Worm (Caenorhabditis elegans) whole organism, young adult: ENCODE measurements around the gene dpy-20.

Source experiments
- B0035.1 ChIP-seq: sonication (generic microtip); optimal IDR thresholded peaks from 2 replicates; lab custom pipeline; 2016; ENCODE audit warnings: missing genetic modification characterization, mild to moderate bottlenecking, missing compliant biosample characterization, missing genotype, missing genetic modification reagents
- C06A6.2 ChIP-seq: fragments of 200-800 bp; sonication (Bioruptor generic); conservative IDR thresholded peaks from 2 replicates; pipeline ENCODE4 v1.3.6; 2022; ENCODE audit warnings: missing genetic modification characterization, missing compliant biosample characterization
- D2030.7 ChIP-seq: fragments of 200-800 bp; sonication (Bioruptor generic); IDR thresholded peaks from 2 replicates; pipeline ENCODE4 v1.3.6; 2022; ENCODE audit warnings: missing genetic modification reagents, missing genetic modification characterization, missing compliant biosample characterization
- F23B12.7 ChIP-seq: sonication (generic microtip); optimal IDR thresholded peaks from 2 replicates; lab custom pipeline; 2017; ENCODE audit warnings: missing genetic modification characterization, mild to moderate bottlenecking, missing compliant biosample characterization, antibody characterized with exemption, moderate library complexity; ENCODE audit not compliant: insufficient read depth
- F33H1.4 ChIP-seq: fragments of 200-800 bp; sonication (Bioruptor generic); IDR thresholded peaks from 2 replicates; pipeline ENCODE4 v1.3.6; 2022; ENCODE audit warnings: missing genetic modification reagents, missing genetic modification characterization, missing compliant biosample characterization
- F52B5.7 ChIP-seq: sonication (generic microtip); optimal IDR thresholded peaks from 2 replicates; lab custom pipeline; 2016; ENCODE audit warnings: mild to moderate bottlenecking, missing genetic modification characterization, missing compliant biosample characterization
- K12H6.12 ChIP-seq: fragments of 200-800 bp; sonication (Bioruptor generic); optimal IDR thresholded peaks from 2 replicates; lab custom pipeline; 2018; ENCODE audit warnings: mild to moderate bottlenecking, missing genetic modification characterization, missing compliant biosample characterization
- T07F8.4 ChIP-seq: sonication (generic microtip); optimal IDR thresholded peaks from 2 replicates; lab custom pipeline; 2016; ENCODE audit warnings: mild to moderate bottlenecking, missing genetic modification characterization, moderate library complexity, missing compliant biosample characterization
- Y56A3A.18 ChIP-seq: fragments of 200-800 bp; sonication (Bioruptor generic); IDR thresholded peaks from 2 replicates; pipeline ENCODE4 v1.3.6; 2022; ENCODE audit warnings: missing genetic modification reagents, missing genetic modification characterization, missing compliant biosample characterization
- Y67H2A.10 ChIP-seq: fragments of 200-800 bp; sonication (Bioruptor generic); conservative IDR thresholded peaks from 2 replicates; pipeline ENCODE4 v1.3.6; 2022; ENCODE audit warnings: missing genetic modification reagents, missing genetic modification characterization, missing compliant biosample characterization
- Y79H2A.3 ChIP-seq: fragments of 200-800 bp; sonication (Bioruptor generic); conservative IDR thresholded peaks from 2 replicates; pipeline ENCODE4 v1.3.6; 2022; ENCODE audit warnings: missing genetic modification reagents, missing genetic modification characterization, missing compliant biosample characterization
- ama-1 ChIP-seq, 3 experiments: fragments of 150-350 bp in 1 of 3; sonication (generic microtip) in 2 of 3; optimal IDR thresholded peaks; 2 replicates each; lab custom pipeline; 2014 to 2018; ENCODE audit warnings: missing biosample characterization in 2 of 3, missing genetic modification characterization in 2 of 3, missing genetic modification reagents in 2 of 3
- aptf-2 ChIP-seq: fragments of 200-800 bp; sonication (Bioruptor generic); conservative IDR thresholded peaks from 2 replicates; pipeline ENCODE4 v1.3.6; 2022; ENCODE audit warnings: missing genetic modification reagents, missing genetic modification characterization, missing compliant biosample characterization
- atf-7 ChIP-seq: sonication (generic microtip); optimal IDR thresholded peaks from 2 replicates; lab custom pipeline; 2017; ENCODE audit warnings: mild to moderate bottlenecking, missing genetic modification characterization, missing compliant biosample characterization
- cebp-1 ChIP-seq, 2 experiments: fragments of 200-800 bp in 1 of 2; sonication (Bioruptor generic) in 1 of 2; sonication (generic microtip) in 1 of 2; IDR thresholded peaks in 1 of 2; optimal IDR thresholded peaks in 1 of 2; 2 replicates each; pipeline versions ENCODE4 v1.3.6 to Lab custom; 2017 to 2022; ENCODE audit warnings: missing compliant biosample characterization in 2 of 2, missing genetic modification characterization in 2 of 2, mild to moderate bottlenecking in 1 of 2, missing genetic modification reagents in 1 of 2, moderate library complexity in 1 of 2
- ceh-27 ChIP-seq: fragments of 200-800 bp; sonication (Bioruptor generic); optimal IDR thresholded peaks from 2 replicates; lab custom pipeline; 2018; ENCODE audit warnings: mild to moderate bottlenecking, missing genetic modification characterization, moderate library complexity, missing compliant biosample characterization
- ceh-40 ChIP-seq: fragments of 200-800 bp; sonication (Bioruptor generic); IDR thresholded peaks from 2 replicates; pipeline ENCODE4 v1.3.6; 2022; ENCODE audit warnings: missing genetic modification characterization, missing compliant biosample characterization
- ceh-58 ChIP-seq: fragments of 200-800 bp; sonication (Bioruptor generic); IDR thresholded peaks from 2 replicates; pipeline ENCODE4 v1.3.6; 2022; ENCODE audit warnings: missing genetic modification characterization, missing compliant biosample characterization
- ceh-91 ChIP-seq: fragments of 200-800 bp; sonication (Bioruptor generic); IDR thresholded peaks from 2 replicates; pipeline ENCODE4 v1.3.6; 2022; ENCODE audit warnings: missing genetic modification reagents, missing genetic modification characterization, missing compliant biosample characterization
- die-1 ChIP-seq: sonication (generic microtip); optimal IDR thresholded peaks from 2 replicates; lab custom pipeline; 2016; ENCODE audit warnings: missing genotype, mild to moderate bottlenecking, missing genetic modification characterization, missing compliant biosample characterization
- dox-1 ChIP-seq: fragments of 200-800 bp; sonication (Bioruptor generic); IDR thresholded peaks from 2 replicates; pipeline ENCODE4 v1.3.6; 2022; ENCODE audit warnings: missing genetic modification reagents, missing genetic modification characterization, missing compliant biosample characterization
- efl-1 ChIP-seq: fragments of 150-350 bp; optimal IDR thresholded peaks from 2 replicates; lab custom pipeline; 2014; ENCODE audit warnings: missing biosample characterization, missing genetic modification reagents, missing genetic modification characterization
- egrh-3 ChIP-seq: fragments of 200-800 bp; sonication (Bioruptor generic); IDR thresholded peaks from 2 replicates; pipeline ENCODE4 v1.3.6; 2022; ENCODE audit warnings: missing genetic modification reagents, missing genetic modification characterization, missing compliant biosample characterization
- fkh-3 ChIP-seq: sonication (generic microtip); optimal IDR thresholded peaks from 2 replicates; lab custom pipeline; 2016; ENCODE audit warnings: mild to moderate bottlenecking, missing genetic modification characterization, missing compliant biosample characterization
- gei-17 ChIP-seq: fragments of 200-800 bp; sonication (Bioruptor generic); optimal IDR thresholded peaks from 2 replicates; lab custom pipeline; 2018; ENCODE audit warnings: mild to moderate bottlenecking, missing genetic modification characterization, missing compliant biosample characterization
- him-1 ChIP-seq: sonication (generic microtip); optimal IDR thresholded peaks from 2 replicates; lab custom pipeline; 2016; ENCODE audit warnings: missing genotype, missing genetic modification reagents, missing genetic modification characterization, missing compliant biosample characterization
- hlh-12 ChIP-seq: sonication (generic microtip); optimal IDR thresholded peaks from 2 replicates; lab custom pipeline; 2016; ENCODE audit warnings: missing genetic modification characterization, missing compliant biosample characterization
- hlh-26 ChIP-seq: fragments of 200-800 bp; sonication (Bioruptor generic); conservative IDR thresholded peaks from 2 replicates; pipeline ENCODE4 v1.3.6; 2022; ENCODE audit warnings: missing genetic modification reagents, missing genetic modification characterization, missing compliant biosample characterization
- hmg-20 ChIP-seq: fragments of 200-800 bp; sonication (Bioruptor generic); IDR thresholded peaks from 2 replicates; pipeline ENCODE4 v1.3.6; 2022; ENCODE audit warnings: missing genetic modification reagents, missing genetic modification characterization, missing compliant biosample characterization
- hrde-1 ChIP-seq: sonication (generic microtip); optimal IDR thresholded peaks from 2 replicates; lab custom pipeline; 2016; ENCODE audit warnings: missing genetic modification characterization, mild to moderate bottlenecking, missing compliant biosample characterization, moderate library complexity, missing genotype, missing genetic modification reagents, borderline replicate concordance
- let-607 ChIP-seq, 2 experiments: fragments of 200-800 bp in 1 of 2; sonication (Bioruptor generic) in 1 of 2; sonication (generic microtip) in 1 of 2; optimal IDR thresholded peaks; 2 replicates each; lab custom pipeline; 2016 to 2018; ENCODE audit warnings: mild to moderate bottlenecking in 2 of 2, missing compliant biosample characterization in 2 of 2, missing genetic modification characterization in 2 of 2, moderate library complexity in 2 of 2, missing genotype in 1 of 2
- lin-26 ChIP-seq: fragments of 200-800 bp; sonication (Bioruptor generic); IDR thresholded peaks from 2 replicates; pipeline ENCODE4 v1.3.6; 2022; ENCODE audit warnings: missing genetic modification reagents, missing genetic modification characterization, missing compliant biosample characterization
- lin-40 ChIP-seq: sonication (generic microtip); optimal IDR thresholded peaks from 2 replicates; lab custom pipeline; 2016; ENCODE audit warnings: missing genetic modification characterization, mild to moderate bottlenecking, missing compliant biosample characterization, missing genotype, missing genetic modification reagents
- lin-54 ChIP-seq: fragments of 200-800 bp; sonication (Bioruptor generic); optimal IDR thresholded peaks from 2 replicates; lab custom pipeline; 2018; ENCODE audit warnings: mild to moderate bottlenecking, missing genetic modification characterization, missing compliant biosample characterization
- lsl-1 ChIP-seq: fragments of 200-800 bp; sonication (Bioruptor generic); optimal IDR thresholded peaks from 2 replicates; lab custom pipeline; 2018; ENCODE audit warnings: mild to moderate bottlenecking, missing genetic modification characterization, moderate library complexity, missing compliant biosample characterization
- madf-6 ChIP-seq: fragments of 200-800 bp; sonication (Bioruptor generic); IDR thresholded peaks from 2 replicates; pipeline ENCODE4 v1.3.6; 2022; ENCODE audit warnings: missing genetic modification reagents, missing genetic modification characterization, missing compliant biosample characterization
- nfya-1 ChIP-seq: sonication (generic microtip); optimal IDR thresholded peaks from 2 replicates; lab custom pipeline; 2017; ENCODE audit warnings: antibody characterized with exemption, missing compliant biosample characterization, missing genetic modification characterization, borderline replicate concordance; ENCODE audit not compliant: insufficient read depth
- nhr-120 ChIP-seq: fragments of 200-800 bp; sonication (Bioruptor generic); IDR thresholded peaks from 2 replicates; pipeline ENCODE4 v1.3.6; 2022; ENCODE audit warnings: missing genetic modification characterization, missing compliant biosample characterization
- sptf-2 ChIP-seq: fragments of 200-800 bp; sonication (Bioruptor generic); optimal IDR thresholded peaks from 2 replicates; lab custom pipeline; 2018; ENCODE audit warnings: mild to moderate bottlenecking, missing genetic modification characterization, missing compliant biosample characterization
- tbp1 ChIP-seq: fragments of 200-800 bp; sonication (Bioruptor generic); optimal IDR thresholded peaks from 2 replicates; lab custom pipeline; 2018; ENCODE audit warnings: mild to moderate bottlenecking, missing genetic modification characterization, missing compliant biosample characterization
- tlf-1 ChIP-seq: fragments of 200-800 bp; sonication (Bioruptor generic); optimal IDR thresholded peaks from 2 replicates; lab custom pipeline; 2018; ENCODE audit warnings: mild to moderate bottlenecking, missing genetic modification characterization, missing compliant biosample characterization
- ztf-18 ChIP-seq: sonication (generic microtip); optimal IDR thresholded peaks from 2 replicates; lab custom pipeline; 2016; ENCODE audit warnings: missing genotype, mild to moderate bottlenecking, missing genetic modification characterization, missing compliant biosample characterization
- ztf-22 ChIP-seq: fragments of 200-800 bp; sonication (Bioruptor generic); optimal IDR thresholded peaks from 2 replicates; lab custom pipeline; 2018; ENCODE audit warnings: mild to moderate bottlenecking, missing genetic modification characterization, moderate library complexity, missing compliant biosample characterization
- ztf-28 ChIP-seq: fragments of 200-800 bp; sonication (Bioruptor generic); IDR thresholded peaks from 2 replicates; pipeline ENCODE4 v1.3.6; 2022; ENCODE audit warnings: missing genetic modification reagents, missing genetic modification characterization, missing compliant biosample characterization
- ztf-3 ChIP-seq: fragments of 200-800 bp; sonication (Bioruptor generic); optimal IDR thresholded peaks from 2 replicates; lab custom pipeline; 2018; ENCODE audit warnings: mild to moderate bottlenecking, missing genetic modification characterization, missing compliant biosample characterization

The dpy-20 gene

DNA sequence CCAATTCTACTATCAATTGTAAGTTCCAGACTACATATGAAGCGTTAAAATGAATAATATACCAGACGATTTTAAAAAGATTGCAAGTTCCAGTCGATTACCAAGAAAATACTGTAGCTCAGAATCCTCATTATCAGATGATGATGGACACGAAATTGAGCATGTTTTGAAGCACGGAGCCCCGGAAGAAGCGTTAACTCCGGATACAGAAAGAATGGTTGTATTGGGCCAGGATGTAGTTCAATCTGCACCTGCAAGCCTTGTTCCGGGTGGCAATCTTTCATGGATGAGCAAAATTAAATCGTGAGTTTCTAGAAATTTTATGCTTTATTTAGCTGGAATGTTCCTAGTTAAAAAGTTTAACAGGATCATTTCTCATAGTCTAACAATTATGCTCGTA is 32.7 kb downstream of the dpy-20 start, which contains the start of gene atg-4.2:
Gene atg-4.2, plus strand, starts transcription at position 24 of the 400 bp plus-strand sequence.
- TF ChIP-seq fkh-3 (tag; lab: Kevin White, UChicago) = no peak
- TF ChIP-seq ztf-22 = no peak
- no peak for TF ChIP-seq sptf-2 (GFP tag; lab: Kevin White, UChicago)
- TF ChIP-seq Y67H2A.10 = no peak
- no peak for TF ChIP-seq hlh-12
- no peak for TF ChIP-seq gei-17
- no peak for TF ChIP-seq D2030.7 (GFP tag; lab: Robert Waterston, UW)
- TF ChIP-seq lsl-1 (GFP tag; lab: Kevin White, UChicago) = no peak
- TF ChIP-seq nfya-1 = no peak
- no peak for TF ChIP-seq hmg-20 (GFP tag; lab: Robert Waterston, UW)
- TF ChIP-seq ceh-40 (GFP tag; lab: Robert Waterston, UW) = no peak
- TF ChIP-seq let-607 (tag; optimal IDR thresholded peaks at IDR 0.05; lab: Kevin White, UChicago) = no peak
- TF ChIP-seq hlh-26 (GFP tag; lab: Robert Waterston, UW) = no peak
- no peak for TF ChIP-seq T07F8.4 (tag; lab: Kevin White, UChicago)

DNA sequence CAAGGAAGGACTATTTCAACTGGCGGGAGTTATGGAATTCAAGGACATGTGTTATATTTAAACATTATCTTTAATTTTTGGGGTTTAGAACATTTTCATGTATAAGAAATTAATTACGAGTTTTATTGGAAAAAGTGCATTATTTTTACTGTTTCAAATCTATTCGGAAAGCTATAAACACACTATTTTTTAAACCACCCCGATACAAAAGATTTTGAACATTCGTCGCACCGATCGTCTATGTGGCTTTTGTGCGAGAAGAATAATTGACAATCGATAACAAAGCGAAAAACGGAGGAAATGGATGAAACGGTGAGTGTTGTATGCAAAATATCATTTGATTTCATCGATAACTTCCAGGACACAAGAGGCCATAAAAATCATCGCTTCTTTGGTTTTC is 35.6 kb downstream of the dpy-20 start, which contains the start of gene ZK809.9:
Gene ZK809.9, plus strand, starts transcription at position 301 of the 400 bp plus-strand sequence.
- no peak for TF ChIP-seq ceh-58
- TF ChIP-seq gei-17 = no peak
- no peak for TF ChIP-seq ztf-18 (tag; lab: Kevin White, UChicago)
- TF ChIP-seq F23B12.7 (tag; lab: Kevin White, UChicago) = no peak
- TF ChIP-seq C06A6.2 = no peak
- no peak for TF ChIP-seq ztf-3 (GFP tag; lab: Kevin White, UChicago)
- no peak for TF ChIP-seq fkh-3 (tag; lab: Kevin White, UChicago)
- TF ChIP-seq atf-7 = no peak

DNA sequence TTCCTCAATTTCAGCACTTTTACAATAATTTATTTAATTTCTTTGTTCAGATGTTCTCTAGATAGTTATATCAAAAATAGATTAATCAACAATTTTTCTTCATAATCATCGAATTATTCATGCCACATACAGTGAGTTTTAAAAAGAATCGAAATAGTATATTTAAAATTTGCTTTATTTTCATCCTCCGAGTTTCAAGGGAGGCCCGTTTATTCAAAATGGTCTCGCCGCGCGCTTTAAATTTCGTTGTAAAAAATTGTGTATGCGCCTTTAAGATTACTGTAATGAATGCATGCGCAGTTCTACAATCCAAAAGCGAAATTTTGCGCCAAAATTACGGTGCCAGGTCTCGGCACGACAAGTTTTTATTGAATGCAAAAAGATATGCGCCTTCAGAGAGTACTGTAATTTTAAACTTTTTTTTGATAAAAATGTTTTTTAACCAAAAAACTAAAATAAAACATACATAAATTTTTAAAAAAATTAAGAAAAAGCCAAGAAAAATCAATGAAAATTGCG is 40.8 kb downstream of the dpy-20 start, which contains the start of gene ZK792.1:
Gene ZK792.1, plus strand, starts transcription at position 51 of the 519 bp plus-strand sequence.
- no peak for TF ChIP-seq ztf-28
- no peak for TF ChIP-seq him-1
- no peak for TF ChIP-seq Y79H2A.3 (GFP tag; lab: Robert Waterston, UW)
- TF ChIP-seq aptf-2 (GFP tag; lab: Robert Waterston, UW) = no peak
- no peak for TF ChIP-seq Y56A3A.18 (GFP tag; lab: Robert Waterston, UW)
- no peak for TF ChIP-seq die-1
- no peak for TF ChIP-seq tlf-1 (GFP tag; lab: Kevin White, UChicago)
- TF ChIP-seq dox-1 = no peak
- no peak for TF ChIP-seq ztf-22
- no peak for TF ChIP-seq ceh-27
- no peak for TF ChIP-seq let-607 (tag; optimal IDR thresholded peaks at IDR 0.05; lab: Kevin White, UChicago)
- no peak for TF ChIP-seq lin-40 (tag; lab: Kevin White, UChicago)
- TF ChIP-seq ama-1 (optimal IDR thresholded peaks at IDR 0.05; lab: Kevin White, UChicago) = no peak
- no peak for TF ChIP-seq ama-1 (GFP tag; optimal IDR thresholded peaks at IDR 0.05; lab: Kevin White, UChicago)
- no peak for TF ChIP-seq nhr-120 (GFP tag; lab: Robert Waterston, UW)
- TF ChIP-seq B0035.1 = no peak
- TF ChIP-seq F52B5.7 (tag; lab: Kevin White, UChicago) = no peak
- peak; percentile 79 for TF ChIP-seq madf-6 (GFP tag; lab: Robert Waterston, UW)
- peak; percentile 76 for TF ChIP-seq lsl-1 (GFP tag; lab: Kevin White, UChicago)
- no peak for TF ChIP-seq tbp1 (GFP tag; lab: Kevin White, UChicago)
- no peak for TF ChIP-seq lin-54 (GFP tag; lab: Kevin White, UChicago)
- peak; percentile 69 for TF ChIP-seq F33H1.4 (GFP tag; lab: Robert Waterston, UW)
- TF ChIP-seq egrh-3 (GFP tag; lab: Robert Waterston, UW) = no peak
- peak; percentile 76 for TF ChIP-seq ceh-91 (GFP tag; lab: Robert Waterston, UW)
- TF ChIP-seq cebp-1 (GFP tag; IDR thresholded peaks at IDR 0.05; lab: Robert Waterston, UW) = no peak
- TF ChIP-seq cebp-1 (tag; optimal IDR thresholded peaks at IDR 0.05; lab: Kevin White, UChicago) = no peak
- no peak for TF ChIP-seq hrde-1
- TF ChIP-seq lin-26 (GFP tag; lab: Robert Waterston, UW) = no peak
- peak; percentile 62 for TF ChIP-seq efl-1 (GFP tag; lab: Kevin White, UChicago)
- no peak for TF ChIP-seq K12H6.12 (tag; lab: Kevin White, UChicago)
